Worm (Caenorhabditis elegans) whole organism, L2 larva: Measurements from ENCODE around the gene txt-8.

Experiments
- C34F6.9 ChIP-seq: fragments of 150-350 bp; optimal IDR thresholded peaks from 2 replicates; lab custom pipeline; 2014; ENCODE audit warnings: missing biosample characterization, missing genetic modification characterization
- F13H6.1 ChIP-seq: sonication (generic microtip); optimal IDR thresholded peaks from 2 replicates; lab custom pipeline; 2016; ENCODE audit warnings: missing genetic modification characterization, missing compliant biosample characterization
- Y55F3AM.14 ChIP-seq: fragments of 200-800 bp; sonication (Bioruptor generic); optimal IDR thresholded peaks from 2 replicates; lab custom pipeline; 2018; ENCODE audit warnings: mild to moderate bottlenecking, missing genetic modification characterization, missing compliant biosample characterization
- ZK546.5 ChIP-seq: sonication (generic microtip); optimal IDR thresholded peaks from 2 replicates; lab custom pipeline; 2017; ENCODE audit warnings: missing biosample characterization, missing genetic modification characterization
- alr-1 ChIP-seq: fragments of 150-350 bp; optimal IDR thresholded peaks from 2 replicates; lab custom pipeline; 2014; ENCODE audit warnings: missing biosample characterization, missing genetic modification characterization
- aly-2 ChIP-seq: fragments of 150-350 bp; optimal IDR thresholded peaks from 2 replicates; lab custom pipeline; 2014; ENCODE audit warnings: missing biosample characterization, missing genetic modification characterization
- ama-1 ChIP-seq: fragments of 150-350 bp; optimal IDR thresholded peaks from 2 replicates; lab custom pipeline; 2018; ENCODE audit warnings: inconsistent platforms
- blmp-1 ChIP-seq: sonication (generic microtip); optimal IDR thresholded peaks from 2 replicates; lab custom pipeline; 2017; ENCODE audit warnings: missing genetic modification characterization, mild to moderate bottlenecking, missing compliant biosample characterization, antibody characterized with exemption, moderate library complexity; ENCODE audit not compliant: insufficient read depth
- ceh-16 ChIP-seq: fragments of 150-350 bp; optimal IDR thresholded peaks from 2 replicates; lab custom pipeline; 2014; ENCODE audit warnings: missing biosample characterization, missing genetic modification characterization
- crh-2 ChIP-seq: sonication (generic microtip); optimal IDR thresholded peaks from 2 replicates; lab custom pipeline; 2017; ENCODE audit warnings: missing biosample characterization, missing genetic modification characterization
- dmd-4 ChIP-seq: sonication (generic microtip); optimal IDR thresholded peaks from 2 replicates; lab custom pipeline; 2017; ENCODE audit warnings: missing biosample characterization, missing genetic modification characterization
- egl-27 ChIP-seq: sonication (generic microtip); optimal IDR thresholded peaks from 3 replicates; lab custom pipeline; 2017; ENCODE audit warnings: missing biosample characterization, missing genetic modification reagents, missing genetic modification characterization
- elt-1 ChIP-seq: fragments of 150-350 bp; optimal IDR thresholded peaks from 2 replicates; lab custom pipeline; 2014; ENCODE audit warnings: missing biosample characterization, missing genetic modification characterization
- elt-3 ChIP-seq: sonication (generic microtip); optimal IDR thresholded peaks from 2 replicates; lab custom pipeline; 2017; ENCODE audit warnings: missing biosample characterization, missing genetic modification characterization
- gmeb-1 ChIP-seq: fragments of 150-350 bp; optimal IDR thresholded peaks from 2 replicates; lab custom pipeline; 2014; ENCODE audit warnings: missing biosample characterization, missing genetic modification characterization
- lin-13 ChIP-seq: fragments of 150-350 bp; optimal IDR thresholded peaks from 2 replicates; lab custom pipeline; 2014; ENCODE audit warnings: missing biosample characterization, missing genetic modification reagents, missing genetic modification characterization
- lin-39 ChIP-seq: fragments of 150-350 bp; optimal IDR thresholded peaks from 2 replicates; lab custom pipeline; 2014; ENCODE audit warnings: missing biosample characterization, missing genetic modification reagents, missing genetic modification characterization
- mab-5 ChIP-seq: fragments of 150-350 bp; optimal IDR thresholded peaks from 2 replicates; lab custom pipeline; 2014; ENCODE audit warnings: missing biosample characterization, missing genetic modification characterization
- nhr-10 ChIP-seq: sonication (generic microtip); optimal IDR thresholded peaks from 2 replicates; lab custom pipeline; 2017; ENCODE audit warnings: missing biosample characterization, missing genetic modification characterization
- nhr-12 ChIP-seq: fragments of 150-350 bp; optimal IDR thresholded peaks from 2 replicates; lab custom pipeline; 2014; ENCODE audit warnings: missing biosample characterization, missing genetic modification characterization
- nhr-129 ChIP-seq: fragments of 150-350 bp; optimal IDR thresholded peaks from 2 replicates; lab custom pipeline; 2014; ENCODE audit warnings: missing biosample characterization, missing genetic modification characterization
- nhr-21 ChIP-seq: fragments of 150-350 bp; optimal IDR thresholded peaks from 2 replicates; lab custom pipeline; 2014; ENCODE audit warnings: missing biosample characterization, missing genetic modification characterization
- nhr-23 ChIP-seq: fragments of 150-350 bp; optimal IDR thresholded peaks from 2 replicates; lab custom pipeline; 2014; ENCODE audit warnings: missing biosample characterization, missing genetic modification reagents, missing genetic modification characterization
- nhr-77 ChIP-seq: fragments of 150-350 bp; optimal IDR thresholded peaks from 2 replicates; lab custom pipeline; 2014; ENCODE audit warnings: missing biosample characterization, missing genetic modification characterization
- sem-4 ChIP-seq: fragments of 150-350 bp; optimal IDR thresholded peaks from 2 replicates; lab custom pipeline; 2014; ENCODE audit warnings: missing biosample characterization, missing genetic modification reagents, missing genetic modification characterization
- skn-1 ChIP-seq: sonication (generic microtip); optimal IDR thresholded peaks from 2 replicates; lab custom pipeline; 2017; ENCODE audit warnings: missing biosample characterization, missing genetic modification characterization
- sma-3 ChIP-seq: sonication (generic microtip); optimal IDR thresholded peaks from 2 replicates; lab custom pipeline; 2016; ENCODE audit warnings: missing genetic modification reagents, missing genetic modification characterization, missing compliant biosample characterization
- snpc-4 ChIP-seq: fragments of 150-350 bp; optimal IDR thresholded peaks from 2 replicates; lab custom pipeline; 2014; ENCODE audit warnings: missing biosample characterization, missing genetic modification characterization
- unc-39 ChIP-seq: fragments of 150-350 bp; optimal IDR thresholded peaks from 2 replicates; lab custom pipeline; 2014; ENCODE audit warnings: missing biosample characterization, missing genetic modification characterization
- unc-55 ChIP-seq: fragments of 150-350 bp; sonication (generic microtip); optimal IDR thresholded peaks from 3 replicates; lab custom pipeline; 2014; ENCODE audit warnings: missing biosample characterization, missing genetic modification reagents, missing genetic modification characterization
- unc-62 ChIP-seq: fragments of 150-350 bp; optimal IDR thresholded peaks from 2 replicates; lab custom pipeline; 2014; ENCODE audit warnings: missing biosample characterization, missing genetic modification reagents, missing genetic modification characterization
- ztf-11 ChIP-seq: sonication (generic microtip); optimal IDR thresholded peaks from 2 replicates; lab custom pipeline; 2017; ENCODE audit warnings: missing biosample characterization, missing genetic modification characterization
- ztf-4 ChIP-seq: fragments of 150-350 bp; optimal IDR thresholded peaks from 2 replicates; lab custom pipeline; 2014; ENCODE audit warnings: missing biosample characterization, missing genetic modification characterization

The txt-8 gene

ce11 chrV:18378819-18379218, 35.3 kb upstream of the txt-8 start, which contains the start of gene Y51A2B.8:
Gene Y51A2B.8, plus strand, starts transcription at chrV:18379119.
- no peak for TF ChIP-seq aly-2 (tag; lab: Kevin White, UChicago)
- no peak for TF ChIP-seq ZK546.5 (tag; lab: Kevin White, UChicago)
- no peak for TF ChIP-seq gmeb-1 (tag; lab: Kevin White, UChicago)
- TF ChIP-seq unc-39 (tag; lab: Kevin White, UChicago) = no peak
- no peak for TF ChIP-seq sem-4 (tag; lab: Kevin White, UChicago)
- no peak for TF ChIP-seq crh-2 (tag; lab: Kevin White, UChicago)
- no peak for TF ChIP-seq F13H6.1 (tag; lab: Kevin White, UChicago)
- no peak for TF ChIP-seq egl-27 (tag; lab: Kevin White, UChicago)
- TF ChIP-seq, all 48 proteins: peak for 0

ce11 chrV:18382590-18382989, 31.6 kb upstream of the txt-8 start, which contains the start of gene nhr-288:
Gene nhr-288, minus strand, starts transcription at chrV:18382690.
- TF ChIP-seq mab-5 (no peak), ztf-11 (tag; lab: Kevin White, UChicago) (no peak), sem-4 (tag; lab: Kevin White, UChicago) (no peak), crh-2 (tag; lab: Kevin White, UChicago) (no peak), egl-27 (tag; lab: Kevin White, UChicago) (no peak), skn-1 (tag; lab: Kevin White, UChicago) (no peak), ztf-4 (no peak), gmeb-1 (tag; lab: Kevin White, UChicago) (no peak), sma-3 (no peak), nhr-10 (tag; lab: Kevin White, UChicago) (no peak), dmd-4 (no peak), elt-1 (tag; lab: Kevin White, UChicago) (no peak), lin-39 (no peak), nhr-77 (tag; lab: Kevin White, UChicago) (no peak), ZK546.5 (tag; lab: Kevin White, UChicago) (no peak), unc-39 (tag; lab: Kevin White, UChicago) (no peak), alr-1 (no peak), unc-55 (no peak), ama-1 (lab: Kevin White, UChicago) (no peak)

ce11 chrV:18389046-18389445, 25.1 kb upstream of the txt-8 start, which contains the start of the genes Y51A2B.4 and Y51A2B.5:
Gene Y51A2B.4, minus strand, starts transcription at chrV:18389146.
Gene Y51A2B.5, plus strand, starts transcription at chrV:18389277.
- TF ChIP-seq F13H6.1 (tag; lab: Kevin White, UChicago) (no peak), mab-5 (no peak), alr-1 (no peak), nhr-23 (tag; lab: Kevin White, UChicago) (no peak), ceh-16 (tag; lab: Kevin White, UChicago) (no peak), nhr-129 (tag; lab: Kevin White, UChicago) (no peak), skn-1 (tag; lab: Kevin White, UChicago) (no peak), Y55F3AM.14 (no peak), unc-62 (GFP tag; lab: Kevin White, UChicago) (no peak), nhr-21 (tag; lab: Kevin White, UChicago) (no peak), C34F6.9 (tag; lab: Kevin White, UChicago) (no peak), nhr-12 (tag; lab: Kevin White, UChicago) (no peak), sma-3 (no peak), snpc-4 (tag; lab: Kevin White, UChicago) (no peak)
- TF ChIP-seq, all 48 proteins: peak for 0

ce11 chrV:18394203-18394602, 19.9 kb upstream of the txt-8 start, which contains the start of gene Y51A2B.6:
Gene Y51A2B.6, minus strand, starts transcription at chrV:18394303.
- no peak for TF ChIP-seq mab-5
- no peak for TF ChIP-seq ama-1 (lab: Kevin White, UChicago)
- TF ChIP-seq nhr-21 (tag; lab: Kevin White, UChicago) = no peak
- TF ChIP-seq alr-1 = no peak
- no peak for TF ChIP-seq ztf-4
- no peak for TF ChIP-seq skn-1 (tag; lab: Kevin White, UChicago)
- TF ChIP-seq lin-13 = no peak
- TF ChIP-seq sem-4 (tag; lab: Kevin White, UChicago) = no peak
- TF ChIP-seq ZK546.5 (tag; lab: Kevin White, UChicago) = no peak
- TF ChIP-seq elt-3 = no peak
- no peak for TF ChIP-seq blmp-1 (tag; lab: Kevin White, UChicago)

- TF ChIP-seq crh-2 (tag; lab: Kevin White, UChicago) = no peak
- TF ChIP-seq ama-1 (lab: Kevin White, UChicago) = no peak
- no peak for TF ChIP-seq sem-4 (tag; lab: Kevin White, UChicago)
- no peak for TF ChIP-seq nhr-129 (tag; lab: Kevin White, UChicago)
- TF ChIP-seq, all 48 proteins: peak for 0
These were observed 18.5 kb upstream of the txt-8 start, which contains the start of gene Y51A2B.9 for ce11 chrV:18395649-18396048. Gene Y51A2B.9, minus strand, starts transcription at chrV:18395749.
